Worm (Caenorhabditis elegans): Measurements from ENCODE around the gene nhr-70.
A peak's percentile ranks its signal among the peaks of the same experiment; 100 is the strongest.

nhr-70 gene

ce11 chrV:18631966-18632531 is 15.7 kb downstream of the nhr-70 start:
- no peak for TF ChIP-seq tbx-2 (tag; optimal IDR thresholded peaks at IDR 0.05)
- no peak for TF ChIP-seq nhr-67 (tag; optimal IDR thresholded peaks at IDR 0.05)
- peak; percentile 91 for TF ChIP-seq ceh-28 (tag; optimal IDR thresholded peaks at IDR 0.05)
- no peak for TF ChIP-seq jun-1 (tag; optimal IDR thresholded peaks at IDR 0.05)
- no peak for TF ChIP-seq nhr-237 (tag; optimal IDR thresholded peaks at IDR 0.05)
- TF ChIP-seq lin-15B (tag; optimal IDR thresholded peaks at IDR 0.05): no peak
- no peak for TF ChIP-seq pqm-1 (tag; optimal IDR thresholded peaks at IDR 0.05)

- no peak for TF ChIP-seq ceh-16 (tag; optimal IDR thresholded peaks at IDR 0.05)
- no peak for TF ChIP-seq nhr-77 (tag; optimal IDR thresholded peaks at IDR 0.05)
- no peak for TF ChIP-seq pqm-1 (tag; optimal IDR thresholded peaks at IDR 0.05)
- no peak for TF ChIP-seq jun-1 (tag; optimal IDR thresholded peaks at IDR 0.05)
- no peak for TF ChIP-seq ZK546.5 (tag; optimal IDR thresholded peaks at IDR 0.05)
Measured at ce11 chrV:18636248-18636647, 19.9 kb downstream of the nhr-70 start, which contains the start of gene egas-3. Gene egas-3, minus strand, starts transcription at chrV:18636348.

- TF ChIP-seq tbx-2 (tag; optimal IDR thresholded peaks at IDR 0.05): no peak
- TF ChIP-seq nhr-67 (tag; optimal IDR thresholded peaks at IDR 0.05): no peak
- TF ChIP-seq R02D3.7 (tag; optimal IDR thresholded peaks at IDR 0.05): no peak
- TF ChIP-seq jun-1 (tag; optimal IDR thresholded peaks at IDR 0.05): peak; percentile 22
- peak; percentile 6 for TF ChIP-seq lin-15B (tag; optimal IDR thresholded peaks at IDR 0.05)
- no peak for TF ChIP-seq elt-1 (tag; optimal IDR thresholded peaks at IDR 0.05)
- peak; percentile 49 for TF ChIP-seq nhr-23 (tag; optimal IDR thresholded peaks at IDR 0.05)
- TF ChIP-seq nhr-28 (tag; optimal IDR thresholded peaks at IDR 0.05): no peak
- TF ChIP-seq unc-39 (tag; optimal IDR thresholded peaks at IDR 0.05): no peak
- no peak for TF ChIP-seq unc-62 (GFP tag; optimal IDR thresholded peaks at IDR 0.05)
- no peak for TF ChIP-seq eor-1 (tag; optimal IDR thresholded peaks at IDR 0.05)
- TF ChIP-seq elt-3 (tag; optimal IDR thresholded peaks at IDR 0.05): peak in 1 of 3 experiments; percentile 29
- peak; percentile 9 for TF ChIP-seq nhr-25 (tag; optimal IDR thresholded peaks at IDR 0.05)
Measured at ce11 chrV:18637544-18638366, 21.4 kb downstream of the nhr-70 start.

- no peak for TF ChIP-seq nhr-43 (tag; optimal IDR thresholded peaks at IDR 0.05; ENCODE audit: poor library complexity, severe bottlenecking)
- no peak for TF ChIP-seq lsy-12 (tag; optimal IDR thresholded peaks at IDR 0.05)
- no peak for TF ChIP-seq elt-3 (tag; optimal IDR thresholded peaks at IDR 0.05)
- TF ChIP-seq nhr-28 (tag; optimal IDR thresholded peaks at IDR 0.05): no peak
- TF ChIP-seq snpc-4 (tag; optimal IDR thresholded peaks at IDR 0.05): no peak
- TF ChIP-seq ama-1 (optimal IDR thresholded peaks at IDR 0.05): peak; percentile 64
- no peak for TF ChIP-seq daf-12 (tag; optimal IDR thresholded peaks at IDR 0.05)
- peak; percentile 5 for TF ChIP-seq nhr-23 (tag; optimal IDR thresholded peaks at IDR 0.05)
- no peak for TF ChIP-seq nhr-76 (tag; optimal IDR thresholded peaks at IDR 0.05)
Measured at ce11 chrV:18638367-18638873, 22.0 kb downstream of the nhr-70 start, which contains the start of gene col-42. Gene col-42, plus strand, starts transcription at chrV:18638484.

ce11 chrV:18639074-18639473 is 22.7 kb downstream of the nhr-70 start:
- TF ChIP-seq ZK546.5 (tag; optimal IDR thresholded peaks at IDR 0.05) (no peak), nhr-25 (tag; optimal IDR thresholded peaks at IDR 0.05) (no peak), zag-1 (tag; optimal IDR thresholded peaks at IDR 0.05) (no peak), fkh-10 (GFP tag; optimal IDR thresholded peaks at IDR 0.05) (no peak), hmg-11 (tag; optimal IDR thresholded peaks at IDR 0.05) (no peak), skn-1 (tag; optimal IDR thresholded peaks at IDR 0.05) (no peak), unc-39 (tag; optimal IDR thresholded peaks at IDR 0.05) (no peak), ztf-11 (tag; optimal IDR thresholded peaks at IDR 0.05) (no peak)
